Worm (Caenorhabditis elegans): ENCODE results near the gene pdha-1.
A peak's percentile ranks its signal among the peaks of the same experiment; 100 is the strongest.

Gene pdha-1

DNA sequence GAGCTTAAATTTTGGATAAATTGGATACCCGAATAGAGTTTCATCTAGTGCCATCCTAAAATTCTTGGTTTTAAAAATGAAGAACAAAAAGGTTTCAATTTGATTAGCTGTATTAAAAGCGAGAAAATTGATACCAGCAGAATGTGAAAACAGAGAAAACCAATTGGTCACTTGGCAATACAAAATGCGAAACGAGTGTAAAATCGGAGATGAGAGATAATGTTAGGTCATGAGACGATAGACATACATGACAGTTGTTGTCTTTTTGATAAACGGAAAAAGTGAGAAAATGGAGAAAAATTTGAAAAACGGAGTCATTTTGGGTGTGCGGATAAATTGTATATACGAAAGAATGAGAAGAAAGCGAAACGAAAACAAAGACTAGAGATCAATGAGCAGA, 38.9 kb downstream of the pdha-1 start, which contains the start of gene sfxn-5:
TSS of gene sfxn-5 (minus strand) at position 55 of the 400 bp plus-strand sequence.
- TF ChIP-seq dve-1 (tag; optimal IDR thresholded peaks at IDR 0.05; ENCODE audit: insufficient read depth): peak; percentile 42
- no peak for TF ChIP-seq daf-16 (GFP tag; optimal IDR thresholded peaks at IDR 0.05)
- peak; percentile 68 for TF ChIP-seq daf-16 (tag; optimal IDR thresholded peaks at IDR 0.05)
- TF ChIP-seq ceh-28 (tag; optimal IDR thresholded peaks at IDR 0.05): no peak
- TF ChIP-seq nhr-11 (tag; optimal IDR thresholded peaks at IDR 0.05): peak; percentile 8
- TF ChIP-seq hlh-30 (tag; optimal IDR thresholded peaks at IDR 0.05; ENCODE audit: insufficient read depth): peak; percentile 57
- peak in 1 of 2 experiments; percentile 13 for TF ChIP-seq unc-62 (GFP tag; optimal IDR thresholded peaks at IDR 0.05 in 1 of 2)
- no peak for TF ChIP-seq unc-62 (tag; optimal IDR thresholded peaks at IDR 0.05)
- TF ChIP-seq ceh-20 (GFP tag; IDR thresholded peaks at IDR 0.05): no peak
- peak; percentile 45 for TF ChIP-seq hlh-11 (tag; optimal IDR thresholded peaks at IDR 0.05)
- no peak for TF ChIP-seq ceh-82 (tag; optimal IDR thresholded peaks at IDR 0.05)
- peak; percentile 65 for TF ChIP-seq pqm-1 (tag; optimal IDR thresholded peaks at IDR 0.05)
- peak; percentile 65 for TF ChIP-seq nhr-28 (tag; optimal IDR thresholded peaks at IDR 0.05)
- TF ChIP-seq lsy-2 (tag; optimal IDR thresholded peaks at IDR 0.05): peak in 1 of 2 experiments; percentile 42

DNA sequence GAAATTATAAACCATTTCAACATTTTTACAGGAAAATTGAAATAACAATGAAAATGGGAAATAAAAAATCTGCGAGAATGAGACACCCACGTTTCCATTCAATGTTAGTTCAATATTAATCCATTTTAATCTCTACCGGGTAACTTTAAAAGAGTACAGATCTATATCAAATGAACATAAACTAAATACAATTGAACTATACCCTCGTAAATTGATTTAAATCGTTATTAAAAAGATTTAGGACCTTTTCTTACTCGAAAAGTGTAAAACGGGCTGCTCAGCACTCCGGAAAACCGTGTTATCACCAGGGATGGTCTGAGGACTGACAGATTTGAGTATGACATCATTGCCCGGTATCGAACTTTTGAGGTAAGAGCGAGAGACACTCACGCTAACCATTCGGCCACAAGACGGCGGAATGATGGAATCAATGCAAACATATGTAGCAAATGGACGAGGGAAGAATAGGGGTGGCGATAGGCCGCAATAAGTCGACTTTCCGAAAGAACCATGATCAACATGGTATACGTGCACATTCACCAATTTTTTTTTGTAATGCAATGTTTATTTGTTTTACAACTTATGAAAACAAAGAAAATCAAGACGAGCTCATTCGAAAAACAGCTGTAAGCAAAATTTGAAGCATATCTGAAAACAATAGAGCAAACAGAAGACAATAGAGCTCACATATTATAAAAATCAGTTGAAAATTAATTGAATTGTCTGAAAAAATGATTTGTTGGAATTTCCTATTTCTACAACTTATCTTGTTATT, 41.0 kb downstream of the pdha-1 start, which contains the start of the genes chst-1 and C41C4.9:
TSS of gene chst-1 (minus strand) at position 51 of the 775 bp plus-strand sequence.
TSS of gene C41C4.9 (plus strand) at position 725 of the 775 bp plus-strand sequence.
- TF ChIP-seq jun-1 (tag; optimal IDR thresholded peaks at IDR 0.05): no peak
- TF ChIP-seq dmd-9 (GFP tag; IDR thresholded peaks at IDR 0.05): peak; percentile 89; the same call in 1 of the 2 replicates
- TF ChIP-seq zag-1 (tag; optimal IDR thresholded peaks at IDR 0.05): no peak
- no peak for TF ChIP-seq hif-1 (tag; optimal IDR thresholded peaks at IDR 0.05)
- TF ChIP-seq mxl-2 (GFP tag; conservative IDR thresholded peaks at IDR 0.05): peak; percentile 71; the same call in 1 of the 2 replicates
- peak; percentile 78 for TF ChIP-seq dve-1 (tag; optimal IDR thresholded peaks at IDR 0.05; ENCODE audit: insufficient read depth)
- TF ChIP-seq R02D3.7 (tag; optimal IDR thresholded peaks at IDR 0.05): no peak
- peak in 1 of 2 experiments; percentile 59 for TF ChIP-seq lsy-2 (tag; optimal IDR thresholded peaks at IDR 0.05)
- TF ChIP-seq Y75B8A.6 (GFP tag; IDR thresholded peaks at IDR 0.05): 0 out of 2 replicates have a peak, but pooled peaks have one; percentile 56
- peak; percentile 53 for TF ChIP-seq dpl-1 (GFP tag; optimal IDR thresholded peaks at IDR 0.05)
- TF ChIP-seq pqm-1 (tag; optimal IDR thresholded peaks at IDR 0.05): peak; percentile 20
- peak; percentile 64; the same call in 1 of the 2 replicates for TF ChIP-seq zip-11 (GFP tag; IDR thresholded peaks at IDR 0.05)
- TF ChIP-seq unc-62 (GFP tag; optimal IDR thresholded peaks at IDR 0.05 in 1 of 2): peak in 1 of 2 experiments; percentile 89
- no peak for TF ChIP-seq unc-62 (tag; optimal IDR thresholded peaks at IDR 0.05)
- TF ChIP-seq lin-1 (GFP tag; IDR thresholded peaks at IDR 0.05): peak; percentile 96
- peak; percentile 92 for TF ChIP-seq nhr-41 (GFP tag; IDR thresholded peaks at IDR 0.05)
- TF ChIP-seq mdl-1 (tag; optimal IDR thresholded peaks at IDR 0.05): peak in 1 of 2 experiments; percentile 8
- TF ChIP-seq T20F7.1 (GFP tag; optimal IDR thresholded peaks at IDR 0.05): peak; percentile 55
- no peak for TF ChIP-seq unc-39 (tag; optimal IDR thresholded peaks at IDR 0.05)
- TF ChIP-seq spr-1 (tag; optimal IDR thresholded peaks at IDR 0.05): peak; percentile 82
- TF ChIP-seq lim-7 (GFP tag; IDR thresholded peaks at IDR 0.05): peak; percentile 98; the same call in 1 of the 2 replicates
- TF ChIP-seq gei-8 (GFP tag; optimal IDR thresholded peaks at IDR 0.05): peak; percentile 90
- TF ChIP-seq ztf-7 (tag; optimal IDR thresholded peaks at IDR 0.05): peak; percentile 60
- TF ChIP-seq tag-97 (GFP tag; IDR thresholded peaks at IDR 0.05): no peak
- no peak for TF ChIP-seq nhr-76 (tag; optimal IDR thresholded peaks at IDR 0.05)
- no peak for TF ChIP-seq nhr-11 (tag; optimal IDR thresholded peaks at IDR 0.05)
- TF ChIP-seq madf-9 (GFP tag; conservative IDR thresholded peaks at IDR 0.05): peak; percentile 90
- TF ChIP-seq ceh-82 (tag; optimal IDR thresholded peaks at IDR 0.05): no peak
- TF ChIP-seq daf-12 (tag; optimal IDR thresholded peaks at IDR 0.05): no peak
- TF ChIP-seq rbr-2 (tag; optimal IDR thresholded peaks at IDR 0.05): peak; percentile 60
- no peak for TF ChIP-seq ces-1 (GFP tag; optimal IDR thresholded peaks at IDR 0.05)
- peak; percentile 67 for TF ChIP-seq dmd-6 (GFP tag; IDR thresholded peaks at IDR 0.05)
- no peak for TF ChIP-seq fos-1 (tag; optimal IDR thresholded peaks at IDR 0.05)
- TF ChIP-seq F49E8.2 (tag; optimal IDR thresholded peaks at IDR 0.05; ENCODE audit: borderline replicate concordance): peak; percentile 65
- TF ChIP-seq aha-1 (tag): peak; percentile 93
- TF ChIP-seq lir-3 (tag; optimal IDR thresholded peaks at IDR 0.05): peak; percentile 82
- peak; percentile 74 for TF ChIP-seq hlh-11 (tag; optimal IDR thresholded peaks at IDR 0.05)
- TF ChIP-seq php-3 (GFP tag; IDR thresholded peaks at IDR 0.05): peak; percentile 90
- peak; percentile 81 for TF ChIP-seq duxl-1 (tag; optimal IDR thresholded peaks at IDR 0.05; ENCODE audit: poor library complexity)
- TF ChIP-seq lin-13 (GFP tag; optimal IDR thresholded peaks at IDR 0.05): peak; percentile 40
- TF ChIP-seq ZK337.2 (GFP tag; IDR thresholded peaks at IDR 0.05): peak; percentile 66; the same call in 1 of the 2 replicates
